Fruit fly (Drosophila melanogaster): ENCODE results near the gene CG15576.

CG15576 gene

DNA sequence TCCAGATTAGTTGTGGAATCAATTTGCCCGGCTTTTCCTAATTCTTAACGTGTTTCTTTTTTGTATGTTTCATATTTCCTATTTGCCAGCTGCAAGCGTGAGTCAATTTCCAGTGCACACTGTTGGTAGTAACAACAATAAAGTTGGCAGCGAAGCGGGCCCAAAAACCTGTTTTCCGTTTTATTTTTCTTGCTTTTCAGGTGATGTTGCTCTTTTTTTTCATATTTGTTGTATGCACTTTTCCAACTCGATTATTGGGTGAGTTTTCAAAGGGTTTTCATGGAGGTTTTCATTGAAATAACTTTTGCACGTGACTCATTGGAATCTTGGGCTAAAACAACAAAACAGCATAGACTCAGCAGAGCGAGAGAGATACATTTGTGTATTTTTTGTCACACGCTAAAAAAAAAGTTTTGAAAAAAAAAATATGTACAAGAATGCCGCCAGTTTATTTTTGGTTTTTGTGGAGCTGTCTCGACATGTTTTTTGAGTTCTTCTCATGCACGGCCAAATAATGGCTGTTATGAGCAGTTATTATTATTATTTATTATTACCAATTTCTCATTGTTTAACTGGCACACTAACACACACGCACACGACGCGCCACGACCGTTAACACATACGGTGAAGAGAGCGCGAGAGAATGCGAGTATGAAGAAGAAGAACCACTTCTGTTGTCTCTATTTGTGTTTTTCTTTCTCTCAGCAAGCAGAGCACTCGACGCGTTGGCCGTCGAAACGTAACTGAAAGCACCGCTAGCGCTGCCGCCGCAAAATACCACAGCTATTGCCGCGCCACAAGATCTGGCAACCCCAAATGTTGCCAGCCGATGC is 47.0 kb downstream of the CG15576 start, which contains the start of gene Fas2 (continued):
- TF ChIP-seq Dp (GFP tag; optimal IDR thresholded peaks at IDR 0.05) (no peak), Dll (GFP tag; IDR thresholded peaks at IDR 0.05; ENCODE audit: partially characterized antibody) (0 out of 4 replicates have a peak, but pooled peaks have one; percentile 15), pnt (GFP tag; optimal IDR thresholded peaks at IDR 0.05) (no peak), CG4424 (GFP tag; optimal IDR thresholded peaks at IDR 0.05) (no peak), CG11456 (GFP tag; IDR thresholded peaks at IDR 0.05) (0 out of 3 replicates have a peak, but pooled peaks have one; percentile 61), CG12299 (tag; optimal IDR thresholded peaks at IDR 0.05) (peak; percentile 47), kah (GFP tag; optimal IDR thresholded peaks at IDR 0.05) (peak; percentile 57), sim (GFP tag; IDR thresholded peaks at IDR 0.05) (no peak), ci (GFP tag; IDR thresholded peaks at IDR 0.05) (peak; percentile 90), CG8388 (GFP tag; optimal IDR thresholded peaks at IDR 0.05) (no peak), CG34224 (GFP tag; IDR thresholded peaks at IDR 0.05; ENCODE audit: partially characterized antibody) (no peak), CG8089 (GFP tag; optimal IDR thresholded peaks at IDR 0.05) (peak; percentile 27), fd64A (GFP tag; optimal IDR thresholded peaks at IDR 0.05) (no peak), CG5245 (GFP tag; optimal IDR thresholded peaks at IDR 0.05) (peak; percentile 37), CG18619 (GFP tag; optimal IDR thresholded peaks at IDR 0.05) (peak; percentile 33), CG12219 (GFP tag; optimal IDR thresholded peaks at IDR 0.05) (peak; percentile 11), Deaf1 (tag; optimal IDR thresholded peaks at IDR 0.05) (peak; percentile 39), CG11696 (GFP tag; IDR thresholded peaks at IDR 0.05) (0 out of 2 replicates have a peak, but pooled peaks have one; percentile 7), sqz (GFP tag; optimal IDR thresholded peaks at IDR 0.05) (peak; percentile 59), Rfx (GFP tag; IDR thresholded peaks at IDR 0.05) (peak; percentile 77), bab2 (GFP tag; optimal IDR thresholded peaks at IDR 0.05) (no peak), gt (GFP tag; IDR thresholded peaks at IDR 0.05) (no peak), fd3F (GFP tag; optimal IDR thresholded peaks at IDR 0.05) (no peak), chif (GFP tag; optimal IDR thresholded peaks at IDR 0.05) (no peak), CG12744 (GFP tag; optimal IDR thresholded peaks at IDR 0.05) (no peak), Vsx1 (GFP tag; optimal IDR thresholded peaks at IDR 0.05) (no peak), Hsf (GFP tag; optimal IDR thresholded peaks at IDR 0.05) (no peak), MBD-R2 (GFP tag; IDR thresholded peaks at IDR 0.05) (peak; percentile 19; the same call in 1 of the 2 replicates), Abd-B (GFP tag; optimal IDR thresholded peaks at IDR 0.05) (peak; percentile 8), sr (GFP tag; IDR thresholded peaks at IDR 0.05) (0 out of 3 replicates have a peak, but pooled peaks have one; percentile 10), slbo (GFP tag; IDR thresholded peaks at IDR 0.05) (peak; percentile 66), Kr (GFP tag; optimal IDR thresholded peaks at IDR 0.05) (no peak), Sox102F (GFP tag; optimal IDR thresholded peaks at IDR 0.05) (peak; percentile 26), aop (GFP tag; IDR thresholded peaks at IDR 0.05) (no peak), CG17328 (GFP tag; IDR thresholded peaks at IDR 0.05) (0 out of 2 replicates have a peak, but pooled peaks have one; percentile 30), CG10366 (GFP tag; IDR thresholded peaks at IDR 0.05) (peak; percentile 27; the same call in 1 of the 2 replicates), CG2129 (GFP tag; IDR thresholded peaks at IDR 0.05; ENCODE audit: partially characterized antibody) (no peak), gem (tag; optimal IDR thresholded peaks at IDR 0.05) (peak; percentile 50), CG11093 (GFP tag; IDR thresholded peaks at IDR 0.05) (no peak), CG17802 (tag; optimal IDR thresholded peaks at IDR 0.05) (no peak), CG7357 (GFP tag; IDR thresholded peaks at IDR 0.05) (0 out of 3 replicates have a peak, but pooled peaks have one; percentile 18), pb (GFP tag; optimal IDR thresholded peaks at IDR 0.05) (no peak), CG12942 (GFP tag; optimal IDR thresholded peaks at IDR 0.05) (no peak), Poxn (GFP tag; IDR thresholded peaks at IDR 0.05) (no peak), Atf3 (GFP tag; optimal IDR thresholded peaks at IDR 0.05) (no peak), BEAF-32 (GFP tag; optimal IDR thresholded peaks at IDR 0.05) (no peak), nmo (GFP tag; optimal IDR thresholded peaks at IDR 0.05) (peak; percentile 7), fd102C (GFP tag; optimal IDR thresholded peaks at IDR 0.05) (peak; percentile 4), Chrac-16 (GFP tag; optimal IDR thresholded peaks at IDR 0.05) (no peak)
